Worm (Caenorhabditis elegans): Measurements from ENCODE around the gene dnc-4.

Gene dnc-4

ce11 chrIV:8027293-8027866, 7.8 kb upstream of the dnc-4 start:
- TF ChIP-seq ceh-13 (GFP tag; optimal IDR thresholded peaks at IDR 0.05) (no peak), tbx-11 (GFP tag; IDR thresholded peaks at IDR 0.05) (no peak), scrt-1 (GFP tag; IDR thresholded peaks at IDR 0.05) (no peak), ama-1 (optimal IDR thresholded peaks at IDR 0.05) (no peak), hmbx-1 (tag; optimal IDR thresholded peaks at IDR 0.05) (no peak)

- no peak for TF ChIP-seq ets-7 (tag; optimal IDR thresholded peaks at IDR 0.05)
- no peak for TF ChIP-seq flt-1 (GFP tag; IDR thresholded peaks at IDR 0.05)
- no peak for TF ChIP-seq tbx-11 (GFP tag; IDR thresholded peaks at IDR 0.05)
- TF ChIP-seq scrt-1 (GFP tag; IDR thresholded peaks at IDR 0.05), result no peak
- TF ChIP-seq ceh-36 (tag; optimal IDR thresholded peaks at IDR 0.05), result no peak
- TF ChIP-seq sea-1 (GFP tag; conservative IDR thresholded peaks at IDR 0.05), result no peak
- TF ChIP-seq ceh-13 (GFP tag; optimal IDR thresholded peaks at IDR 0.05), result no peak
- no peak for TF ChIP-seq ama-1 (optimal IDR thresholded peaks at IDR 0.05)
- no peak for TF ChIP-seq hnd-1 (tag; optimal IDR thresholded peaks at IDR 0.05)
- no peak for TF ChIP-seq aly-1 (tag; optimal IDR thresholded peaks at IDR 0.05)
- no peak for TF ChIP-seq B0310.2 (tag; optimal IDR thresholded peaks at IDR 0.05)
- TF ChIP-seq hmbx-1 (tag; optimal IDR thresholded peaks at IDR 0.05), result no peak
- no peak for TF ChIP-seq tra-4 (tag; optimal IDR thresholded peaks at IDR 0.05)
- no peak for TF ChIP-seq tbx-37 (GFP tag; conservative IDR thresholded peaks at IDR 0.05)
- no peak for TF ChIP-seq hmg-4 (GFP tag; optimal IDR thresholded peaks at IDR 0.05)
- TF ChIP-seq F13C5.2 (tag; optimal IDR thresholded peaks at IDR 0.05), result no peak
- TF ChIP-seq pes-1 (GFP tag; IDR thresholded peaks at IDR 0.05), result no peak
Observed at ce11 chrIV:8026361-8026760, 6.8 kb upstream of the dnc-4 start.

ce11 chrIV:8023861-8024260, 4.3 kb upstream of the dnc-4 start:
- TF ChIP-seq ceh-36 (tag; optimal IDR thresholded peaks at IDR 0.05) (no peak), ama-1 (optimal IDR thresholded peaks at IDR 0.05) (no peak), ets-7 (tag; optimal IDR thresholded peaks at IDR 0.05) (no peak), tbx-11 (GFP tag; IDR thresholded peaks at IDR 0.05) (no peak), ceh-13 (GFP tag; optimal IDR thresholded peaks at IDR 0.05) (no peak), pes-1 (GFP tag; IDR thresholded peaks at IDR 0.05) (no peak), sea-1 (GFP tag; conservative IDR thresholded peaks at IDR 0.05) (no peak), F13C5.2 (tag; optimal IDR thresholded peaks at IDR 0.05) (no peak), hmbx-1 (tag; optimal IDR thresholded peaks at IDR 0.05) (no peak), scrt-1 (GFP tag; IDR thresholded peaks at IDR 0.05) (no peak), aly-1 (tag; optimal IDR thresholded peaks at IDR 0.05) (no peak), B0310.2 (tag; optimal IDR thresholded peaks at IDR 0.05) (no peak), tra-4 (tag; optimal IDR thresholded peaks at IDR 0.05) (no peak), hnd-1 (tag; optimal IDR thresholded peaks at IDR 0.05) (no peak), flt-1 (GFP tag; IDR thresholded peaks at IDR 0.05) (no peak), hmg-4 (GFP tag; optimal IDR thresholded peaks at IDR 0.05) (no peak), tbx-37 (GFP tag; conservative IDR thresholded peaks at IDR 0.05) (no peak)

- TF ChIP-seq F13C5.2 (tag; optimal IDR thresholded peaks at IDR 0.05), result no peak
- no peak for TF ChIP-seq B0310.2 (tag; optimal IDR thresholded peaks at IDR 0.05)
- no peak for TF ChIP-seq ama-1 (optimal IDR thresholded peaks at IDR 0.05)
- no peak for TF ChIP-seq pes-1 (GFP tag; IDR thresholded peaks at IDR 0.05)
- TF ChIP-seq ceh-36 (tag; optimal IDR thresholded peaks at IDR 0.05), result peak; percentile 55
Observed at ce11 chrIV:8022035-8022673, 2.5 kb upstream of the dnc-4 start, which contains the start of gene C26B2.2. C26B2.2 (minus strand) TSS chrIV:8022122.

- no peak for TF ChIP-seq tbx-11 (GFP tag; IDR thresholded peaks at IDR 0.05)
- no peak for TF ChIP-seq B0310.2 (tag; optimal IDR thresholded peaks at IDR 0.05)
- TF ChIP-seq hmg-4 (GFP tag; optimal IDR thresholded peaks at IDR 0.05), result no peak
- TF ChIP-seq flt-1 (GFP tag; IDR thresholded peaks at IDR 0.05), result no peak
- TF ChIP-seq hnd-1 (tag; optimal IDR thresholded peaks at IDR 0.05), result no peak
- no peak for TF ChIP-seq tbx-37 (GFP tag; conservative IDR thresholded peaks at IDR 0.05)
Observed at ce11 chrIV:8016694-8017093, 2.9 kb downstream of the dnc-4 start, which contains the start of gene elpc-4. elpc-4 (plus strand) TSS chrIV:8016994.

ce11 chrIV:8015726-8016312, 3.8 kb downstream of the dnc-4 start, which contains the start of gene C26B2.7:
C26B2.7 (plus strand) TSS chrIV:8016274.
- TF ChIP-seq sea-1 (GFP tag; conservative IDR thresholded peaks at IDR 0.05), result 0 out of 2 replicates have a peak, but pooled peaks have one; percentile 22
- TF ChIP-seq scrt-1 (GFP tag; IDR thresholded peaks at IDR 0.05), result peak; percentile 54; the same call in 1 of the 2 replicates
- TF ChIP-seq ets-7 (tag; optimal IDR thresholded peaks at IDR 0.05), result peak; percentile 66
- TF ChIP-seq tbx-37 (GFP tag; conservative IDR thresholded peaks at IDR 0.05), result peak; percentile 43; the same call in 1 of the 2 replicates
- TF ChIP-seq pes-1 (GFP tag; IDR thresholded peaks at IDR 0.05), result peak; percentile 80

- no peak for TF ChIP-seq aly-1 (tag; optimal IDR thresholded peaks at IDR 0.05)
- TF ChIP-seq ama-1 (optimal IDR thresholded peaks at IDR 0.05), result no peak
- no peak for TF ChIP-seq pes-1 (GFP tag; IDR thresholded peaks at IDR 0.05)
- TF ChIP-seq ceh-13 (GFP tag; optimal IDR thresholded peaks at IDR 0.05), result no peak
- no peak for TF ChIP-seq flt-1 (GFP tag; IDR thresholded peaks at IDR 0.05)
- no peak for TF ChIP-seq scrt-1 (GFP tag; IDR thresholded peaks at IDR 0.05)
- TF ChIP-seq tbx-37 (GFP tag; conservative IDR thresholded peaks at IDR 0.05), result no peak
Observed at ce11 chrIV:8013849-8014248, 5.8 kb downstream of the dnc-4 start, which contains the start of gene C26B2.8. C26B2.8 (plus strand) TSS chrIV:8014149.

ce11 chrIV:8012330-8012729, 7.3 kb downstream of the dnc-4 start, which contains the start of gene Y42H9B.3:
Y42H9B.3 (minus strand) TSS chrIV:8012430.
- TF ChIP-seq B0310.2 (tag; optimal IDR thresholded peaks at IDR 0.05) (no peak), ets-7 (tag; optimal IDR thresholded peaks at IDR 0.05) (no peak), ceh-13 (GFP tag; optimal IDR thresholded peaks at IDR 0.05) (no peak), F13C5.2 (tag; optimal IDR thresholded peaks at IDR 0.05) (no peak), scrt-1 (GFP tag; IDR thresholded peaks at IDR 0.05) (no peak), flt-1 (GFP tag; IDR thresholded peaks at IDR 0.05) (no peak), hnd-1 (tag; optimal IDR thresholded peaks at IDR 0.05) (no peak), tra-4 (tag; optimal IDR thresholded peaks at IDR 0.05) (no peak), hmg-4 (GFP tag; optimal IDR thresholded peaks at IDR 0.05) (no peak), tbx-37 (GFP tag; conservative IDR thresholded peaks at IDR 0.05) (no peak)

Measured in whole organism, early embryonic.